Worm (Caenorhabditis elegans): ENCODE results near the gene K05B2.2.

DNA sequence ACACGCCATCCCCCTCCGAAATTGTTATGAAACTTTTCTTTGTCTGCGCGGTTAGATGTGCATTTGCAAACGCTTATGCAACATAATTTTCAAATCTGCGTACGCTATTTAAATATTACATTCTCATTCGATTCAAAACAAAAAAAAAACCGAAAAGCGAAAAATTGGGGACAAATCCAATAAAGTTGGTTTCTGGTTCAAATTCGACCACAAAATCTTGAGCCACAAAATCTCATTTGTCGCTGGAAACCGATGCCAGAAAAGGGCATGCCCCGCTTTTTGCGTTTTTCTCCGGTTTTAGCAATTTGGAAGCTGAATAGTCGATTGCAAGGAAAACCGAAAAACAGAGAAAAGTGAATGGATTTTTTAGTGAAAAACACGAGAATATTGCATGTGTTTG lies 26.1 kb downstream of the K05B2.2 start:
- TF ChIP-seq snpc-4 (tag; optimal IDR thresholded peaks at IDR 0.05) (no peak), nhr-77 (tag; optimal IDR thresholded peaks at IDR 0.05) (no peak), F13H6.1 (tag; optimal IDR thresholded peaks at IDR 0.05) (no peak), blmp-1 (tag; optimal IDR thresholded peaks at IDR 0.05; ENCODE audit: insufficient read depth) (no peak), mab-5 (tag; optimal IDR thresholded peaks at IDR 0.05) (no peak), nhr-25 (tag; optimal IDR thresholded peaks at IDR 0.05) (no peak), lsy-2 (tag; optimal IDR thresholded peaks at IDR 0.05) (no peak), lin-39 (tag; optimal IDR thresholded peaks at IDR 0.05) (no peak), mdl-1 (tag; optimal IDR thresholded peaks at IDR 0.05) (no peak), ztf-11 (tag; optimal IDR thresholded peaks at IDR 0.05) (no peak), ama-1 (optimal IDR thresholded peaks at IDR 0.05) (no peak)

All from whole organism, L2 larva.